Fruit fly (Drosophila melanogaster): ENCODE measurements around the gene CG43335.

Gene CG43335

dm6 chr3R:15673248-15673647, 38.0 kb downstream of the CG43335 start:
- TF ChIP-seq CG7368 (GFP tag; optimal IDR thresholded peaks at IDR 0.05) (no peak), pdm3 (GFP tag; optimal IDR thresholded peaks at IDR 0.05) (no peak), fkh (GFP tag; optimal IDR thresholded peaks at IDR 0.05) (peak; percentile 31)

- TF ChIP-seq CG8119 (GFP tag; IDR thresholded peaks at IDR 0.05): 0 out of 3 replicates have a peak, but pooled peaks have one; percentile 21
- TF ChIP-seq CG10631 (GFP tag; optimal IDR thresholded peaks at IDR 0.05): peak; percentile 46
- peak; percentile 16 for TF ChIP-seq CG1621 (tag; optimal IDR thresholded peaks at IDR 0.05)
- TF ChIP-seq CG9139 (GFP tag; optimal IDR thresholded peaks at IDR 0.05): peak; percentile 2
- no peak for TF ChIP-seq CG8319 (GFP tag; optimal IDR thresholded peaks at IDR 0.05)
- peak; percentile 75; the same call in 1 of the 2 replicates for TF ChIP-seq Gug (GFP tag; IDR thresholded peaks at IDR 0.05)
- peak; percentile 38 for TF ChIP-seq acj6 (GFP tag; optimal IDR thresholded peaks at IDR 0.05)
- TF ChIP-seq Hr4 (GFP tag; optimal IDR thresholded peaks at IDR 0.05): peak; percentile 49
- TF ChIP-seq CG6854 (GFP tag; optimal IDR thresholded peaks at IDR 0.05): no peak
- TF ChIP-seq Smox (GFP tag; optimal IDR thresholded peaks at IDR 0.05): no peak
- TF ChIP-seq CG15336 (GFP tag; IDR thresholded peaks at IDR 0.05): 0 out of 2 replicates have a peak, but pooled peaks have one; percentile 14
- peak; percentile 24 for TF ChIP-seq Ets96B (tag; optimal IDR thresholded peaks at IDR 0.05)
- TF ChIP-seq ss (GFP tag; optimal IDR thresholded peaks at IDR 0.05): peak in 1 of 2 experiments; percentile 22
- TF ChIP-seq CG11762 (GFP tag; optimal IDR thresholded peaks at IDR 0.05; ENCODE audit: insufficient read depth): no peak
- no peak for TF ChIP-seq CG11902 (GFP tag; optimal IDR thresholded peaks at IDR 0.05)
- peak; percentile 25 for TF ChIP-seq lz (GFP tag; optimal IDR thresholded peaks at IDR 0.05)
- TF ChIP-seq CG10669 (GFP tag; optimal IDR thresholded peaks at IDR 0.05): peak; percentile 15
- peak; percentile 53 for TF ChIP-seq net (GFP tag; optimal IDR thresholded peaks at IDR 0.05)
- TF ChIP-seq CG3032 (tag; optimal IDR thresholded peaks at IDR 0.05): peak; percentile 44
- TF ChIP-seq Sox14 (GFP tag; optimal IDR thresholded peaks at IDR 0.05): peak; percentile 41
- TF ChIP-seq salr (GFP tag; optimal IDR thresholded peaks at IDR 0.05): peak in 1 of 2 experiments; percentile 45
- TF ChIP-seq topi (GFP tag; optimal IDR thresholded peaks at IDR 0.05): peak; percentile 16
- TF ChIP-seq achi (GFP tag; optimal IDR thresholded peaks at IDR 0.05): peak; percentile 38
- TF ChIP-seq CG6808 (GFP tag; optimal IDR thresholded peaks at IDR 0.05): peak; percentile 0
- peak; percentile 16 for TF ChIP-seq dsx (GFP tag; optimal IDR thresholded peaks at IDR 0.05; ENCODE audit: poor library complexity, severe bottlenecking)
- TF ChIP-seq fkh (GFP tag; optimal IDR thresholded peaks at IDR 0.05): peak; percentile 79
- TF ChIP-seq CG6163 (GFP tag; IDR thresholded peaks at IDR 0.05): peak; percentile 77
- no peak for TF ChIP-seq cyc (GFP tag; optimal IDR thresholded peaks at IDR 0.05)
- peak; percentile 27 for TF ChIP-seq esn (GFP tag; optimal IDR thresholded peaks at IDR 0.05)
- no peak for TF ChIP-seq CG16779 (tag; optimal IDR thresholded peaks at IDR 0.05)
- peak; percentile 50 for TF ChIP-seq OdsH (GFP tag; optimal IDR thresholded peaks at IDR 0.05)
- peak; percentile 20 for TF ChIP-seq Hr39 (GFP tag; optimal IDR thresholded peaks at IDR 0.05)
- peak; percentile 22 for TF ChIP-seq CG3919 (GFP tag; optimal IDR thresholded peaks at IDR 0.05)
- peak; percentile 17 for TF ChIP-seq Sox102F (GFP tag; optimal IDR thresholded peaks at IDR 0.05)
- TF ChIP-seq CG8632 (GFP tag; optimal IDR thresholded peaks at IDR 0.05): peak; percentile 53
- TF ChIP-seq CG34406 (GFP tag; optimal IDR thresholded peaks at IDR 0.05): peak; percentile 54
- no peak for TF ChIP-seq CG6276 (GFP tag; optimal IDR thresholded peaks at IDR 0.05)
- peak; percentile 32 for TF ChIP-seq fd59A (GFP tag; optimal IDR thresholded peaks at IDR 0.05)
- no peak for TF ChIP-seq Sox15 (GFP tag; optimal IDR thresholded peaks at IDR 0.05)
- no peak for TF ChIP-seq vri (GFP tag; optimal IDR thresholded peaks at IDR 0.05)
- peak; percentile 49 for TF ChIP-seq eg (GFP tag; IDR thresholded peaks at IDR 0.05)
- TF ChIP-seq CG32006 (GFP tag; optimal IDR thresholded peaks at IDR 0.05): peak; percentile 59
- peak; percentile 46 for TF ChIP-seq pdm3 (GFP tag; optimal IDR thresholded peaks at IDR 0.05)
- no peak for TF ChIP-seq CG11294 (GFP tag; IDR thresholded peaks at IDR 0.05)
- TF ChIP-seq Eip75B (GFP tag; optimal IDR thresholded peaks at IDR 0.05): peak; percentile 47
- TF ChIP-seq svp (GFP tag): peak; percentile 68
Observed at dm6 chr3R:15676186-15677073, 41.2 kb downstream of the CG43335 start.

All from whole organism, prepupa.